Fruit fly (Drosophila melanogaster): ENCODE data around the gene CG15879.

CG15879 gene

dm6 chr3L:2164805-2165204, 4.1 kb downstream of the CG15879 start (continued):
- peak; percentile 69; the same call in 1 of the 3 replicates for TF ChIP-seq ci (GFP tag; IDR thresholded peaks at IDR 0.05)
- no peak for TF ChIP-seq CG16779 (GFP tag; IDR thresholded peaks at IDR 0.05)
- TF ChIP-seq Xrp1 (GFP tag; IDR thresholded peaks at IDR 0.05), result peak; percentile 15; the same call in 1 of the 2 replicates
- TF ChIP-seq knrl (GFP tag; IDR thresholded peaks at IDR 0.05; ENCODE audit: partially characterized antibody), result no peak
- TF ChIP-seq CG1603 (tag; optimal IDR thresholded peaks at IDR 0.05), result no peak
- no peak for TF ChIP-seq CG6654 (GFP tag; optimal IDR thresholded peaks at IDR 0.05)
- TF ChIP-seq dmrt99B (tag; optimal IDR thresholded peaks at IDR 0.05), result peak; percentile 58
- TF ChIP-seq E2f2 (GFP tag; IDR thresholded peaks at IDR 0.05), result no peak
- no peak for TF ChIP-seq Dll (GFP tag; IDR thresholded peaks at IDR 0.05; ENCODE audit: partially characterized antibody)
- TF ChIP-seq CG11695 (GFP tag; IDR thresholded peaks at IDR 0.05), result 0 out of 3 replicates have a peak, but pooled peaks have one; percentile 18
- no peak for TF ChIP-seq Aef1 (GFP tag; IDR thresholded peaks at IDR 0.05)
- no peak for TF ChIP-seq CG34224 (GFP tag; IDR thresholded peaks at IDR 0.05; ENCODE audit: partially characterized antibody)
- no peak for TF ChIP-seq Lhr (GFP tag; optimal IDR thresholded peaks at IDR 0.05)
- TF ChIP-seq NFAT (GFP tag; IDR thresholded peaks at IDR 0.05), result no peak
- TF ChIP-seq sima (GFP tag; optimal IDR thresholded peaks at IDR 0.05), result no peak
- no peak for TF ChIP-seq tio (GFP tag; optimal IDR thresholded peaks at IDR 0.05)
- no peak for TF ChIP-seq mam (GFP tag; optimal IDR thresholded peaks at IDR 0.05)
- no peak for TF ChIP-seq CG18011 (GFP tag; optimal IDR thresholded peaks at IDR 0.05)
- no peak for TF ChIP-seq pzg (GFP tag; optimal IDR thresholded peaks at IDR 0.05)
- TF ChIP-seq Dref (GFP tag; IDR thresholded peaks at IDR 0.05), result no peak
- TF ChIP-seq grn (GFP tag; optimal IDR thresholded peaks at IDR 0.05), result no peak
- TF ChIP-seq cad (GFP tag; optimal IDR thresholded peaks at IDR 0.05), result no peak
- TF ChIP-seq CG4328 (GFP tag; optimal IDR thresholded peaks at IDR 0.05), result no peak
- TF ChIP-seq az2 (GFP tag; optimal IDR thresholded peaks at IDR 0.05), result no peak
- no peak for TF ChIP-seq nom (GFP tag; optimal IDR thresholded peaks at IDR 0.05)
- no peak for TF ChIP-seq pros (GFP tag; optimal IDR thresholded peaks at IDR 0.05)
- TF ChIP-seq run (tag; optimal IDR thresholded peaks at IDR 0.05), result no peak
- peak; percentile 47; the same call in 1 of the 2 replicates for TF ChIP-seq ara (GFP tag; IDR thresholded peaks at IDR 0.05)
- TF ChIP-seq aop (GFP tag; IDR thresholded peaks at IDR 0.05), result no peak
- TF ChIP-seq shn (GFP tag; optimal IDR thresholded peaks at IDR 0.05), result no peak
- peak; percentile 49; the same call in 1 of the 3 replicates for TF ChIP-seq Optix (GFP tag; IDR thresholded peaks at IDR 0.05)
- no peak for TF ChIP-seq CG17829 (tag; optimal IDR thresholded peaks at IDR 0.05)
- no peak for TF ChIP-seq CG12391 (tag; optimal IDR thresholded peaks at IDR 0.05)
- no peak for TF ChIP-seq h (optimal IDR thresholded peaks at IDR 0.05)
- no peak for TF ChIP-seq C15 (GFP tag; IDR thresholded peaks at IDR 0.05)
- TF ChIP-seq phol (tag; optimal IDR thresholded peaks at IDR 0.05), result no peak
- TF ChIP-seq CG6272 (GFP tag; IDR thresholded peaks at IDR 0.05), result 0 out of 2 replicates have a peak, but pooled peaks have one; percentile 33
- TF ChIP-seq CG10274 (GFP tag; optimal IDR thresholded peaks at IDR 0.05), result no peak
- TF ChIP-seq pnt (GFP tag; optimal IDR thresholded peaks at IDR 0.05), result no peak
- TF ChIP-seq Oaz (GFP tag; IDR thresholded peaks at IDR 0.05), result no peak
- TF ChIP-seq CG17328 (GFP tag; IDR thresholded peaks at IDR 0.05), result peak; percentile 59; the same call in 1 of the 2 replicates
- no peak for TF ChIP-seq TFAM (GFP tag; optimal IDR thresholded peaks at IDR 0.05)
- TF ChIP-seq Blimp-1 (GFP tag; optimal IDR thresholded peaks at IDR 0.05), result peak; percentile 10
- TF ChIP-seq cas (GFP tag; IDR thresholded peaks at IDR 0.05), result no peak
- TF ChIP-seq CG7556 (GFP tag; optimal IDR thresholded peaks at IDR 0.05), result no peak
- TF ChIP-seq btn (GFP tag; optimal IDR thresholded peaks at IDR 0.05), result no peak
- peak; percentile 28 for TF ChIP-seq CG18599 (GFP tag; optimal IDR thresholded peaks at IDR 0.05)
- TF ChIP-seq ATbp (GFP tag; optimal IDR thresholded peaks at IDR 0.05), result no peak
- TF ChIP-seq Stat92E (GFP tag; optimal IDR thresholded peaks at IDR 0.05), result no peak
- no peak for TF ChIP-seq Dp (GFP tag; optimal IDR thresholded peaks at IDR 0.05)
- no peak for TF ChIP-seq HLH4C (GFP tag; IDR thresholded peaks at IDR 0.05; ENCODE audit: partially characterized antibody)

Data from whole organism, embryonic.